ENCODE assay signal across 5 worm cellular contexts in the genomic region with DNA sequence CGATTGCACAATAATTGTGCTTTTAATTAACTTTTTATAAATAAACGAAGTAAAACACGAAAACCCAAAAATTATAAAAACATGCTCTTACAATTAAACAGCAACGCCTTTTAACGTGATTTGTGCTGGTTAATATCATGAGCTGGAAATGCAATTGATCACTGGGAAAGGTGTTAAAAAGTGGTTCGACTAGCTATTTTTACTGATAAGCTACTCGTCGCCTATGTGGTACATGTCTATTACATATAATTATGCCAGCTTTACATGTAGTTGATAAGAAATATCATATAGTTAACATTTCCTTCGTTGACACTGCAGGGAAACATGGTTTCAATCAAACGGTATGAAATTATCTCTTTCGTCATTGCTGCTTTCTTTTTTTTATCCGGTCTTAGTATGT.
TF ChIP-seq lines count a peak whose summit lies in the region.

Gene scav-5, plus strand, starts transcription at position 297 of the 400 bp plus-strand sequence.

TF ChIP-seq in whole organism, L1 larva, 84 proteins besides CTCF, POLR2A, EP300 and RAD21 (continues in another document):
- TF ChIP-seq ztf-11 (tag; optimal IDR thresholded peaks at IDR 0.05; lab: Kevin White, UChicago) (no peak), lin-15B (tag; optimal IDR thresholded peaks at IDR 0.05; lab: Kevin White, UChicago) (no peak), egl-13 (tag; optimal IDR thresholded peaks at IDR 0.05; lab: Kevin White, UChicago) (no peak), nhr-237 (tag; optimal IDR thresholded peaks at IDR 0.05; lab: Kevin White, UChicago) (no peak), tbx-2 (tag; optimal IDR thresholded peaks at IDR 0.05; lab: Kevin White, UChicago) (no peak), fos-1 (tag; optimal IDR thresholded peaks at IDR 0.05; lab: Kevin White, UChicago) (no peak), lin-35 (GFP tag; optimal IDR thresholded peaks at IDR 0.05; lab: Kevin White, UChicago) (peak in 1 of 2 experiments; percentile 37), elt-2 (tag; optimal IDR thresholded peaks at IDR 0.05; lab: Kevin White, UChicago) (peak; percentile 90), mdl-1 (tag; optimal IDR thresholded peaks at IDR 0.05; lab: Kevin White, UChicago) (no peak), grh-1 (GFP tag; IDR thresholded peaks at IDR 0.05; lab: Robert Waterston, UW) (no peak), vab-15 (tag; optimal IDR thresholded peaks at IDR 0.05; lab: Kevin White, UChicago) (no peak), efl-1 (optimal IDR thresholded peaks at IDR 0.05; lab: Kevin White, UChicago) (no peak), efl-1 (GFP tag; optimal IDR thresholded peaks at IDR 0.05 in 1 of 2; lab: Kevin White, UChicago) (peak in 1 of 2 experiments; percentile 69), ets-5 (GFP tag; IDR thresholded peaks at IDR 0.05; lab: Robert Waterston, UW) (no peak), lin-39 (tag; optimal IDR thresholded peaks at IDR 0.05; lab: Kevin White, UChicago) (no peak), lin-14 (GFP tag; optimal IDR thresholded peaks at IDR 0.05; lab: Kevin White, UChicago) (peak; percentile 20), blmp-1 (tag; optimal IDR thresholded peaks at IDR 0.05; lab: Kevin White, UChicago) (no peak), aha-1 (tag; optimal IDR thresholded peaks at IDR 0.05; lab: Kevin White, UChicago) (no peak)

TF ChIP-seq in whole organism, L2 larva, 48 proteins besides CTCF, POLR2A, EP300 and RAD21:
- TF ChIP-seq sma-9 (GFP tag; optimal IDR thresholded peaks at IDR 0.05; lab: Kevin White, UChicago), result peak; percentile 13
- no peak for TF ChIP-seq sma-9 (tag; optimal IDR thresholded peaks at IDR 0.05; lab: Kevin White, UChicago)
- no peak for TF ChIP-seq ceh-16 (tag; optimal IDR thresholded peaks at IDR 0.05; lab: Kevin White, UChicago)
- TF ChIP-seq nhr-12 (tag; optimal IDR thresholded peaks at IDR 0.05; lab: Kevin White, UChicago), result no peak
- peak; percentile 1 for TF ChIP-seq gmeb-1 (tag; optimal IDR thresholded peaks at IDR 0.05; lab: Kevin White, UChicago)
- no peak for TF ChIP-seq nhr-21 (tag; optimal IDR thresholded peaks at IDR 0.05; lab: Kevin White, UChicago)
- TF ChIP-seq skn-1 (tag; optimal IDR thresholded peaks at IDR 0.05; lab: Kevin White, UChicago), result peak; percentile 66
- no peak for TF ChIP-seq aly-2 (tag; optimal IDR thresholded peaks at IDR 0.05; lab: Kevin White, UChicago)
- TF ChIP-seq crh-2 (tag; optimal IDR thresholded peaks at IDR 0.05; lab: Kevin White, UChicago), result peak; percentile 57
- TF ChIP-seq fos-1 (tag; optimal IDR thresholded peaks at IDR 0.05; lab: Kevin White, UChicago), result peak; percentile 91
- TF ChIP-seq mdl-1 (tag; optimal IDR thresholded peaks at IDR 0.05; lab: Kevin White, UChicago), result no peak
- TF ChIP-seq sma-3 (GFP tag; optimal IDR thresholded peaks at IDR 0.05; lab: Kevin White, UChicago), result peak; percentile 5

TF ChIP-seq in whole organism, L3 larva, 47 proteins besides CTCF, POLR2A, EP300 and RAD21:
- peak; percentile 3 for TF ChIP-seq pha-4 (tag; optimal IDR thresholded peaks at IDR 0.05; lab: Kevin White, UChicago)
- TF ChIP-seq nhr-23 (tag; optimal IDR thresholded peaks at IDR 0.05; lab: Kevin White, UChicago), result no peak
- peak; percentile 91 for TF ChIP-seq elt-2 (tag; optimal IDR thresholded peaks at IDR 0.05; lab: Kevin White, UChicago)
- TF ChIP-seq pqm-1 (tag; optimal IDR thresholded peaks at IDR 0.05; lab: Kevin White, UChicago), result peak; percentile 92

TF ChIP-seq in whole organism, L4 larva, 104 proteins besides CTCF, POLR2A, EP300 and RAD21:
- TF ChIP-seq hlh-11 (tag; optimal IDR thresholded peaks at IDR 0.05; lab: Kevin White, UChicago), result peak; percentile 67
- TF ChIP-seq php-3 (GFP tag; IDR thresholded peaks at IDR 0.05; lab: Robert Waterston, UW), result peak; percentile 71
- peak; percentile 91 for TF ChIP-seq pqm-1 (tag; optimal IDR thresholded peaks at IDR 0.05; lab: Kevin White, UChicago)
- TF ChIP-seq nhr-6 (tag; optimal IDR thresholded peaks at IDR 0.05; lab: Kevin White, UChicago), result peak; percentile 8
- TF ChIP-seq nhr-28 (tag; optimal IDR thresholded peaks at IDR 0.05; lab: Kevin White, UChicago), result peak; percentile 92
- TF ChIP-seq dmd-6 (GFP tag; IDR thresholded peaks at IDR 0.05; lab: Robert Waterston, UW), result peak; percentile 76
- no peak for TF ChIP-seq arid-1 (GFP tag; conservative IDR thresholded peaks at IDR 0.05; lab: Robert Waterston, UW)
- TF ChIP-seq nhr-77 (tag; optimal IDR thresholded peaks at IDR 0.05; lab: Kevin White, UChicago), result peak; percentile 17
- peak; percentile 2 for TF ChIP-seq hlh-30 (tag; optimal IDR thresholded peaks at IDR 0.05; lab: Kevin White, UChicago; ENCODE audit: insufficient read depth)
- no peak for TF ChIP-seq lsy-2 (tag; optimal IDR thresholded peaks at IDR 0.05; lab: Kevin White, UChicago)
- no peak for TF ChIP-seq Y75B8A.6 (GFP tag; IDR thresholded peaks at IDR 0.05; lab: Robert Waterston, UW)
- peak; percentile 83 for TF ChIP-seq dve-1 (tag; optimal IDR thresholded peaks at IDR 0.05; lab: Kevin White, UChicago; ENCODE audit: insufficient read depth)
- peak; percentile 74; the same call in 1 of the 2 replicates for TF ChIP-seq tra-1 (GFP tag; IDR thresholded peaks at IDR 0.05; lab: Robert Waterston, UW)
- TF ChIP-seq daf-16 (GFP tag; optimal IDR thresholded peaks at IDR 0.05; lab: Kevin White, UChicago), result no peak
- TF ChIP-seq daf-16 (tag; optimal IDR thresholded peaks at IDR 0.05; lab: Kevin White, UChicago), result peak; percentile 74

TF ChIP-seq in whole organism, young adult, 124 proteins besides CTCF, POLR2A, EP300 and RAD21:
- TF ChIP-seq ets-4 (GFP tag; optimal IDR thresholded peaks at IDR 0.05; lab: Kevin White, UChicago) (peak; percentile 3), rec-8 (tag; optimal IDR thresholded peaks at IDR 0.05; lab: Kevin White, UChicago) (no peak), tbx-9 (tag; optimal IDR thresholded peaks at IDR 0.05; lab: Kevin White, UChicago; ENCODE audit: borderline replicate concordance) (no peak), B0019.2 (GFP tag; conservative IDR thresholded peaks at IDR 0.05; lab: Robert Waterston, UW) (no peak), hrde-1 (tag; optimal IDR thresholded peaks at IDR 0.05; lab: Kevin White, UChicago; ENCODE audit: borderline replicate concordance) (no peak), F52B5.7 (tag; optimal IDR thresholded peaks at IDR 0.05; lab: Kevin White, UChicago) (no peak), ztf-3 (GFP tag; optimal IDR thresholded peaks at IDR 0.05; lab: Kevin White, UChicago) (no peak), nhr-120 (GFP tag; IDR thresholded peaks at IDR 0.05; lab: Robert Waterston, UW) (no peak), nhr-80 (tag; optimal IDR thresholded peaks at IDR 0.05; lab: Kevin White, UChicago) (peak; percentile 84), F39B2.1 (GFP tag; IDR thresholded peaks at IDR 0.05; lab: Robert Waterston, UW) (no peak), rpc-1 (optimal IDR thresholded peaks at IDR 0.05; lab: Kevin White, UChicago) (no peak), rpc-1 (tag; optimal IDR thresholded peaks at IDR 0.05; lab: Kevin White, UChicago) (no peak), ztf-28 (GFP tag; IDR thresholded peaks at IDR 0.05; lab: Robert Waterston, UW) (no peak), F57C9.4 (tag; optimal IDR thresholded peaks at IDR 0.05; lab: Kevin White, UChicago) (no peak), sea-2 (GFP tag; IDR thresholded peaks at IDR 0.05; lab: Robert Waterston, UW) (no peak)
